Worm (Caenorhabditis elegans) whole organism, L4 larva: Measurements from ENCODE around the gene rpl-16.

ENCODE experiments used
- T20F7.1 ChIP-seq: fragments of 200-800 bp; sonication (Bioruptor generic); optimal IDR thresholded peaks from 2 replicates; lab custom pipeline; 2018; ENCODE audit warnings: mild to moderate bottlenecking, missing genetic modification characterization, missing compliant biosample characterization
- T26A8.4 ChIP-seq: fragments of 200-800 bp; sonication (Bioruptor generic); IDR thresholded peaks from 2 replicates; pipeline ENCODE4 v1.3.6; 2022; ENCODE audit warnings: missing genetic modification characterization, missing compliant biosample characterization
- Y105C5A.15 ChIP-seq: fragments of 200-800 bp; sonication (Bioruptor generic); IDR thresholded peaks from 2 replicates; pipeline ENCODE4 v1.3.6; 2022; ENCODE audit warnings: missing genetic modification characterization, missing compliant biosample characterization
- Y48G9A.11 ChIP-seq: fragments of 200-800 bp; sonication (Bioruptor generic); IDR thresholded peaks from 2 replicates; pipeline ENCODE4 v1.3.6; 2022; ENCODE audit warnings: missing genetic modification reagents, missing genetic modification characterization, missing compliant biosample characterization
- ZK337.2 ChIP-seq: fragments of 200-800 bp; sonication (Bioruptor generic); IDR thresholded peaks from 2 replicates; pipeline ENCODE4 v1.3.6; 2022; ENCODE audit warnings: missing genetic modification reagents, missing genetic modification characterization, missing compliant biosample characterization
- ZK546.5 ChIP-seq, 2 experiments: sonication (generic microtip); optimal IDR thresholded peaks; 2 replicates each; lab custom pipeline; 2017; ENCODE audit warnings: missing biosample characterization in 2 of 2, missing genetic modification characterization in 2 of 2
- aha-1 ChIP-seq: fragments of 150-350 bp; peaks from one replicate; lab custom pipeline; 2014; ENCODE audit warnings: missing biosample characterization, missing genetic modification characterization
- aly-2 ChIP-seq: sonication (generic microtip); optimal IDR thresholded peaks from 2 replicates; lab custom pipeline; 2018; ENCODE audit warnings: missing biosample characterization, missing genetic modification characterization
- ama-1 ChIP-seq: fragments of 150-350 bp; optimal IDR thresholded peaks from 2 replicates; lab custom pipeline; 2014; ENCODE audit warnings: inconsistent platforms, mixed read lengths
- arid-1 ChIP-seq: fragments of 200-800 bp; sonication (Bioruptor generic); conservative IDR thresholded peaks from 2 replicates; pipeline ENCODE4 v1.3.6; 2022; ENCODE audit warnings: missing genetic modification reagents, missing genetic modification characterization, missing compliant biosample characterization
- ceh-20 ChIP-seq: fragments of 200-800 bp; sonication (Bioruptor generic); IDR thresholded peaks from 2 replicates; pipeline ENCODE4 v1.3.6; 2022; ENCODE audit warnings: missing genetic modification reagents, missing genetic modification characterization, missing compliant biosample characterization
- cey-2 ChIP-seq: sonication (generic microtip); optimal IDR thresholded peaks from 3 replicates; lab custom pipeline; 2017; ENCODE audit warnings: missing genetic modification characterization, mild to moderate bottlenecking, missing compliant biosample characterization, antibody characterized with exemption, borderline replicate concordance; ENCODE audit not compliant: insufficient read depth
- daf-19 ChIP-seq: fragments of 200-800 bp; sonication (Bioruptor generic); conservative IDR thresholded peaks from 2 replicates; pipeline ENCODE4 v1.3.6; 2022; ENCODE audit warnings: missing genetic modification characterization, missing compliant biosample characterization
- dmd-6 ChIP-seq: fragments of 200-800 bp; sonication (Bioruptor generic); IDR thresholded peaks from 2 replicates; pipeline ENCODE4 v1.3.6; 2022; ENCODE audit warnings: missing genetic modification reagents, missing genetic modification characterization, missing compliant biosample characterization
- dmd-8 ChIP-seq: fragments of 200-800 bp; sonication (Bioruptor generic); IDR thresholded peaks from 2 replicates; pipeline ENCODE4 v1.3.6; 2022; ENCODE audit warnings: missing genetic modification characterization, missing compliant biosample characterization
- dmd-9 ChIP-seq: fragments of 200-800 bp; sonication (Bioruptor generic); IDR thresholded peaks from 2 replicates; pipeline ENCODE4 v1.3.6; 2022; ENCODE audit warnings: missing genetic modification reagents, missing genetic modification characterization, missing compliant biosample characterization
- dve-1 ChIP-seq: sonication (generic microtip); optimal IDR thresholded peaks from 2 replicates; lab custom pipeline; 2017; ENCODE audit warnings: antibody characterized with exemption, mild to moderate bottlenecking, missing genetic modification characterization, missing compliant biosample characterization; ENCODE audit not compliant: insufficient read depth
- egl-43 ChIP-seq: fragments of 200-800 bp; sonication (Bioruptor generic); IDR thresholded peaks from 2 replicates; pipeline ENCODE4 v1.3.6; 2022; ENCODE audit warnings: missing genetic modification reagents, missing genetic modification characterization, missing compliant biosample characterization
- fos-1 ChIP-seq: fragments of 150-350 bp; optimal IDR thresholded peaks from 2 replicates; lab custom pipeline; 2014; ENCODE audit warnings: missing biosample characterization, missing genetic modification characterization
- gei-8 ChIP-seq: fragments of 200-800 bp; sonication (Bioruptor generic); optimal IDR thresholded peaks from 2 replicates; lab custom pipeline; 2018; ENCODE audit warnings: mild to moderate bottlenecking, missing genetic modification characterization, missing compliant biosample characterization
- hif-1 ChIP-seq, 2 experiments: sonication (generic microtip); optimal IDR thresholded peaks; 2 replicates each; lab custom pipeline; 2016 to 2017; ENCODE audit warnings: missing compliant biosample characterization in 2 of 2, missing genetic modification characterization in 2 of 2, missing genetic modification reagents in 2 of 2, missing genotype in 2 of 2, mild to moderate bottlenecking in 1 of 2
- hlh-11 ChIP-seq: fragments of 200-800 bp; sonication (Bioruptor generic); optimal IDR thresholded peaks from 2 replicates; lab custom pipeline; 2018; ENCODE audit warnings: mild to moderate bottlenecking, missing genetic modification characterization, missing compliant biosample characterization
- hlh-30 ChIP-seq: sonication (generic microtip); optimal IDR thresholded peaks from 2 replicates; lab custom pipeline; 2017; ENCODE audit warnings: antibody characterized with exemption, mild to moderate bottlenecking, missing genetic modification characterization, missing compliant biosample characterization; ENCODE audit not compliant: insufficient read depth
- lin-1 ChIP-seq: fragments of 200-800 bp; sonication (Bioruptor generic); IDR thresholded peaks from 2 replicates; pipeline ENCODE4 v1.3.6; 2022; ENCODE audit warnings: missing genetic modification reagents, missing genetic modification characterization, missing compliant biosample characterization
- lin-13 ChIP-seq: fragments of 150-350 bp; optimal IDR thresholded peaks from 2 replicates; lab custom pipeline; 2014; ENCODE audit warnings: missing biosample characterization, missing genetic modification reagents, missing genetic modification characterization
- lin-15B ChIP-seq: fragments of 150-350 bp; sonication (generic microtip); optimal IDR thresholded peaks from 3 replicates; lab custom pipeline; 2014; ENCODE audit warnings: missing biosample characterization, missing genetic modification characterization
- lin-38 ChIP-seq: fragments of 200-800 bp; sonication (Bioruptor generic); IDR thresholded peaks from 2 replicates; pipeline ENCODE4 v1.3.6; 2022; ENCODE audit warnings: missing genetic modification reagents, missing genetic modification characterization, missing compliant biosample characterization
- mep-1 ChIP-seq: fragments of 150-350 bp; sonication (generic microtip); optimal IDR thresholded peaks from 3 replicates; lab custom pipeline; 2014; ENCODE audit warnings: missing biosample characterization, missing genetic modification characterization
- mes-2 ChIP-seq: sonication (generic microtip); optimal IDR thresholded peaks from 2 replicates; lab custom pipeline; 2016; ENCODE audit warnings: missing genotype, mild to moderate bottlenecking, missing genetic modification characterization, missing compliant biosample characterization; ENCODE audit not compliant: poor library complexity, severe bottlenecking
- nhr-10 ChIP-seq: fragments of 150-350 bp; optimal IDR thresholded peaks from 2 replicates; lab custom pipeline; 2014; ENCODE audit warnings: missing biosample characterization, missing genetic modification characterization
- nhr-102 ChIP-seq: sonication (generic microtip); optimal IDR thresholded peaks from 2 replicates; lab custom pipeline; 2016; ENCODE audit warnings: mild to moderate bottlenecking, missing genetic modification characterization, moderate library complexity, missing compliant biosample characterization
- nhr-111 ChIP-seq: fragments of 200-800 bp; sonication (Bioruptor generic); optimal IDR thresholded peaks from 2 replicates; lab custom pipeline; 2018; ENCODE audit warnings: mild to moderate bottlenecking, missing genetic modification characterization, missing compliant biosample characterization
- nhr-237 ChIP-seq: sonication (generic microtip); optimal IDR thresholded peaks from 2 replicates; lab custom pipeline; 2017; ENCODE audit warnings: missing biosample characterization, missing genetic modification characterization
- nhr-28 ChIP-seq: fragments of 150-350 bp; optimal IDR thresholded peaks from 2 replicates; lab custom pipeline; 2014; ENCODE audit warnings: missing biosample characterization, missing genetic modification characterization
- nhr-42 ChIP-seq: fragments of 200-800 bp; sonication (Bioruptor generic); IDR thresholded peaks from 2 replicates; pipeline ENCODE4 v1.3.6; 2022; ENCODE audit warnings: missing genetic modification characterization, missing compliant biosample characterization
- pha-4 ChIP-seq, 2 experiments: fragments of 150-350 bp in 1 of 2; fragments of 200-800 bp in 1 of 2; sonication (Bioruptor generic) in 1 of 2; IDR thresholded peaks in 1 of 2; optimal IDR thresholded peaks in 1 of 2; 2 replicates each; pipeline versions ENCODE4 v1.3.6 to Lab custom; 2014 to 2022; ENCODE audit warnings: missing genetic modification characterization in 2 of 2, missing genetic modification reagents in 2 of 2, missing biosample characterization in 1 of 2, missing compliant biosample characterization in 1 of 2
- php-3 ChIP-seq: fragments of 200-800 bp; sonication (Bioruptor generic); IDR thresholded peaks from 2 replicates; pipeline ENCODE4 v1.3.6; 2022; ENCODE audit warnings: missing genetic modification reagents, missing genetic modification characterization, missing compliant biosample characterization
- pqm-1 ChIP-seq: sonication (generic microtip); optimal IDR thresholded peaks from 2 replicates; lab custom pipeline; 2017; ENCODE audit warnings: missing biosample characterization, missing genetic modification characterization
- rbr-2 ChIP-seq: sonication (generic microtip); optimal IDR thresholded peaks from 2 replicates; lab custom pipeline; 2016; ENCODE audit warnings: missing genotype, missing genetic modification characterization, missing compliant biosample characterization
- saeg-2 ChIP-seq: fragments of 200-800 bp; sonication (Bioruptor generic); IDR thresholded peaks from 2 replicates; pipeline ENCODE4 v1.3.6; 2022; ENCODE audit warnings: missing genetic modification reagents, missing genetic modification characterization, missing compliant biosample characterization
- sdz-12 ChIP-seq: fragments of 200-800 bp; sonication (Bioruptor generic); optimal IDR thresholded peaks from 2 replicates; lab custom pipeline; 2018; ENCODE audit warnings: mild to moderate bottlenecking, missing genetic modification characterization, missing compliant biosample characterization
- snpc-1.2 ChIP-seq: fragments of 200-800 bp; sonication (Bioruptor generic); IDR thresholded peaks from 2 replicates; pipeline ENCODE4 v1.3.6; 2022; ENCODE audit warnings: missing genetic modification reagents, missing genetic modification characterization, missing compliant biosample characterization
- spr-3 ChIP-seq: fragments of 200-800 bp; sonication (Bioruptor generic); optimal IDR thresholded peaks from 2 replicates; lab custom pipeline; 2018; ENCODE audit warnings: mild to moderate bottlenecking, missing genetic modification characterization, missing compliant biosample characterization
- tag-97 ChIP-seq: fragments of 200-800 bp; sonication (Bioruptor generic); IDR thresholded peaks from 2 replicates; pipeline ENCODE4 v1.3.6; 2022; ENCODE audit warnings: missing genetic modification characterization, missing compliant biosample characterization
- unc-39 ChIP-seq: sonication (generic microtip); optimal IDR thresholded peaks from 2 replicates; lab custom pipeline; 2017; ENCODE audit warnings: missing biosample characterization, missing genetic modification characterization
- zag-1 ChIP-seq: fragments of 150-350 bp; optimal IDR thresholded peaks from 2 replicates; lab custom pipeline; 2014; ENCODE audit warnings: missing biosample characterization, missing genetic modification characterization

The rpl-16 gene

DNA sequence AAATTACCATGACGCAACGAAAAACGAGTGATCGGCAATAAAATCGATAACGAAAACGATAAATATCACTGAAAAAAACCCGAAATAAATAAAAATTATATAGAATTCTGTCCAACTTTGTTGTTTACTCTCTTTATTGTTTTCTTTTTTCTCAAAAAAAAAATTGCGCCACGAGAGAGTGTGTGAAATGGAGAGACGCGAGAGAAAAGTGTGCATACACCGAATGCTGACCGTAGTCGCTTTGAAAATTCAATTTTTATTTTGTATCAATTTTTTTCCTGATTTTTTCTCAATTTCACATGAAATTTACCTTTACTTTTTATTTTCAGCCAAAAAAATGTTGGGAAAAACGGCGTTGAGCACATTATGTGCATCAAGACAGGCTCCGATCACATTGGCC is 6.5 kb upstream of the rpl-16 start, which contains the start of the genes M01F1.4 and mrpl-35 (continued):
- TF ChIP-seq nhr-102 (tag; lab: Kevin White, UChicago) (no peak), fos-1 (no peak), rbr-2 (tag; lab: Kevin White, UChicago) (peak; percentile 25), mes-2 (tag; lab: Kevin White, UChicago) (peak; percentile 72), hif-1 (tag; optimal IDR thresholded peaks at IDR 0.05; lab: Kevin White, UChicago) (no peak), tag-97 (GFP tag; lab: Robert Waterston, UW) (no peak), nhr-42 (GFP tag; lab: Robert Waterston, UW) (no peak), lin-13 (GFP tag; lab: Kevin White, UChicago) (no peak), aha-1 (tag; lab: Kevin White, UChicago) (peak; percentile 85), daf-19 (no peak), arid-1 (GFP tag; lab: Robert Waterston, UW) (no peak), ceh-20 (GFP tag; lab: Robert Waterston, UW) (no peak), saeg-2 (GFP tag; lab: Robert Waterston, UW) (no peak), dve-1 (tag; lab: Kevin White, UChicago) (peak; percentile 57), egl-43 (no peak), lin-38 (GFP tag; lab: Robert Waterston, UW) (peak; percentile 57), ZK337.2 (GFP tag; lab: Robert Waterston, UW) (no peak), cey-2 (tag; lab: Kevin White, UChicago) (no peak), aly-2 (tag; lab: Kevin White, UChicago) (no peak), gei-8 (no peak), ama-1 (lab: Kevin White, UChicago) (no peak), mep-1 (tag; lab: Kevin White, UChicago) (peak; percentile 46), T26A8.4 (GFP tag; lab: Robert Waterston, UW) (no peak), spr-3 (no peak)

DNA sequence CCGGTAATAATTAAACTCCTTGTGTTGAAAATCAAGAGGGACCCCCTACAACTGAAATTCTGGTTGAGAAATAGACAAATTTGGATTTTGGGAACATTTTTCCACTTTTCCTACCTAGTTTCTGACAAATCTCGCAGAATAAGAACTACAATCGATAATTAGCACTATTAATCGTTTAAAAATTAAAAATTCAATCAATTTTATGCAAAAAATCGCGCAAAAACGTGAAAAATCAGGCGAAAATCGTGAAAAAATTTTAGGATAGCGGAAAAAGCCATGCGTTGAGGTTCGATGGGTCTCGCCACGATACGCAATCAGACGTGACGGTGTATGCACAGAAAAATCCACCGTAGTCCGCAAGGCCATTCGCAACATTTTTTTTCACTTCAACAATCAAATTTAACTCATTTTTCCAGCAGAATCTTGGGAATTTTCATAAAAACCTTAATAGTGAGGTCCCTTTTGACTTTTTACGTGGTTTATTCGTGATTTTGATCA is 1.7 kb upstream of the rpl-16 start, which contains the start of gene lias-1:
Gene lias-1, minus strand, starts transcription at position 51 of the 498 bp plus-strand sequence.
- TF ChIP-seq snpc-1.2 (GFP tag; lab: Robert Waterston, UW) (no peak), ama-1 (lab: Kevin White, UChicago) (peak; percentile 92), dmd-6 (GFP tag; lab: Robert Waterston, UW) (peak; percentile 24; the same call in 1 of the 2 replicates), unc-39 (tag; lab: Kevin White, UChicago) (no peak), spr-3 (no peak), Y48G9A.11 (GFP tag; lab: Robert Waterston, UW) (no peak), dmd-9 (GFP tag; lab: Robert Waterston, UW) (no peak), aly-2 (tag; lab: Kevin White, UChicago) (no peak), nhr-237 (tag; lab: Kevin White, UChicago) (no peak), fos-1 (no peak), pqm-1 (no peak), egl-43 (no peak), lin-13 (GFP tag; lab: Kevin White, UChicago) (peak; percentile 86), hlh-30 (tag; lab: Kevin White, UChicago) (peak; percentile 82), nhr-42 (GFP tag; lab: Robert Waterston, UW) (no peak), php-3 (GFP tag; lab: Robert Waterston, UW) (no peak), ZK546.5 (tag; optimal IDR thresholded peaks at IDR 0.05; lab: Kevin White, UChicago) (peak in 1 of 2 experiments; percentile 32), sdz-12 (no peak), hlh-11 (peak; percentile 69), nhr-28 (tag; lab: Kevin White, UChicago) (peak; percentile 68), pha-4 (GFP tag; IDR thresholded peaks at IDR 0.05; lab: Robert Waterston, UW) (no peak), pha-4 (tag; optimal IDR thresholded peaks at IDR 0.05; lab: Kevin White, UChicago) (peak; percentile 33), cey-2 (tag; lab: Kevin White, UChicago) (no peak), zag-1 (no peak), T20F7.1 (GFP tag; lab: Kevin White, UChicago) (peak; percentile 76), dmd-8 (GFP tag; lab: Robert Waterston, UW) (no peak), aha-1 (tag; lab: Kevin White, UChicago) (no peak), nhr-10 (tag; lab: Kevin White, UChicago) (no peak), arid-1 (GFP tag; lab: Robert Waterston, UW) (peak; percentile 30; the same call in 1 of the 2 replicates), T26A8.4 (GFP tag; lab: Robert Waterston, UW) (peak; percentile 24; the same call in 1 of the 2 replicates), Y105C5A.15 (GFP tag; lab: Robert Waterston, UW) (no peak), lin-1 (GFP tag; lab: Robert Waterston, UW) (no peak), mes-2 (tag; lab: Kevin White, UChicago) (peak; percentile 90), nhr-111 (no peak), lin-15B (tag; lab: Kevin White, UChicago) (no peak)
